Worm (Caenorhabditis elegans) whole organism, early embryonic: ENCODE data around the gene prx-6.

Experiments used
- B0310.2 ChIP-seq: sonication (generic microtip); optimal IDR thresholded peaks from 2 replicates; lab custom pipeline; 2016; ENCODE audit warnings: mild to moderate bottlenecking, missing genetic modification characterization, missing compliant biosample characterization
- F13C5.2 ChIP-seq: sonication (generic microtip); optimal IDR thresholded peaks from 2 replicates; lab custom pipeline; 2017; ENCODE audit warnings: mild to moderate bottlenecking, missing genetic modification characterization, inconsistent platforms, missing compliant biosample characterization
- aly-1 ChIP-seq: sonication (generic microtip); optimal IDR thresholded peaks from 2 replicates; lab custom pipeline; 2016; ENCODE audit warnings: missing genetic modification characterization, missing compliant biosample characterization
- ama-1 ChIP-seq: fragments of 150-350 bp; optimal IDR thresholded peaks from 2 replicates; lab custom pipeline; 2014
- ceh-13 ChIP-seq: fragments of 200-800 bp; sonication (Bioruptor generic); optimal IDR thresholded peaks from 2 replicates; lab custom pipeline; 2018; ENCODE audit warnings: mild to moderate bottlenecking, missing genetic modification characterization, missing compliant biosample characterization
- ceh-36 ChIP-seq: sonication (generic microtip); optimal IDR thresholded peaks from 2 replicates; lab custom pipeline; 2016; ENCODE audit warnings: missing genetic modification characterization, inconsistent platforms, missing compliant biosample characterization
- ets-7 ChIP-seq: sonication (generic microtip); optimal IDR thresholded peaks from 2 replicates; lab custom pipeline; 2016; ENCODE audit warnings: missing genotype, missing genetic modification characterization, missing compliant biosample characterization
- flt-1 ChIP-seq: fragments of 200-800 bp; sonication (Bioruptor generic); IDR thresholded peaks from 2 replicates; pipeline ENCODE4 v1.3.6; 2022; ENCODE audit warnings: missing genetic modification characterization, missing compliant biosample characterization
- hmbx-1 ChIP-seq: sonication (generic microtip); optimal IDR thresholded peaks from 2 replicates; lab custom pipeline; 2016; ENCODE audit warnings: mild to moderate bottlenecking, missing genetic modification characterization, missing compliant biosample characterization
- hmg-4 ChIP-seq: fragments of 200-800 bp; sonication (Bioruptor generic); optimal IDR thresholded peaks from 2 replicates; lab custom pipeline; 2018; ENCODE audit warnings: mild to moderate bottlenecking, missing genetic modification characterization, missing compliant biosample characterization
- hnd-1 ChIP-seq: sonication (generic microtip); optimal IDR thresholded peaks from 2 replicates; lab custom pipeline; 2016; ENCODE audit warnings: missing genetic modification characterization, missing compliant biosample characterization
- pes-1 ChIP-seq: fragments of 200-800 bp; sonication (Bioruptor generic); IDR thresholded peaks from 2 replicates; pipeline ENCODE4 v1.3.6; 2022; ENCODE audit warnings: missing genetic modification reagents, missing genetic modification characterization, missing compliant biosample characterization
- scrt-1 ChIP-seq: fragments of 200-800 bp; sonication (Bioruptor generic); IDR thresholded peaks from 2 replicates; pipeline ENCODE4 v1.3.6; 2022; ENCODE audit warnings: missing genetic modification characterization, missing compliant biosample characterization
- sea-1 ChIP-seq: fragments of 200-800 bp; sonication (Bioruptor generic); conservative IDR thresholded peaks from 2 replicates; pipeline ENCODE4 v1.3.6; 2022; ENCODE audit warnings: missing genetic modification characterization, missing compliant biosample characterization
- tbx-11 ChIP-seq: fragments of 200-800 bp; sonication (Bioruptor generic); IDR thresholded peaks from 2 replicates; pipeline ENCODE4 v1.3.6; 2022; ENCODE audit warnings: missing genetic modification characterization, missing compliant biosample characterization
- tbx-37 ChIP-seq: fragments of 200-800 bp; sonication (Bioruptor generic); conservative IDR thresholded peaks from 2 replicates; pipeline ENCODE4 v1.3.6; 2022; ENCODE audit warnings: missing genetic modification reagents, missing genetic modification characterization, missing compliant biosample characterization
- tra-4 ChIP-seq: sonication (generic microtip); optimal IDR thresholded peaks from 2 replicates; lab custom pipeline; 2017; ENCODE audit warnings: missing genetic modification characterization, missing compliant biosample characterization

Gene prx-6

ce11 chrV:4687944-4688505 lies 31.9 kb downstream of the prx-6 start, which contains the start of gene K03B4.2:
Gene K03B4.2 (plus strand): TSS chrV:4687994.
- TF ChIP-seq ceh-13 (GFP tag; lab: Kevin White, UChicago) = no peak
- no peak for TF ChIP-seq tbx-11 (GFP tag; lab: Robert Waterston, UW)
- TF ChIP-seq tbx-37 (GFP tag; lab: Robert Waterston, UW) = no peak
- no peak for TF ChIP-seq hnd-1 (tag; lab: Kevin White, UChicago)
- no peak for TF ChIP-seq hmg-4 (GFP tag; lab: Kevin White, UChicago)
- no peak for TF ChIP-seq flt-1
- no peak for TF ChIP-seq aly-1 (tag; lab: Kevin White, UChicago)
- TF ChIP-seq ets-7 (tag; lab: Kevin White, UChicago) = no peak
- no peak for TF ChIP-seq pes-1 (GFP tag; lab: Robert Waterston, UW)
- TF ChIP-seq B0310.2 (tag; lab: Kevin White, UChicago) = no peak
- TF ChIP-seq hmbx-1 (tag; lab: Kevin White, UChicago) = no peak
- no peak for TF ChIP-seq ama-1 (lab: Kevin White, UChicago)
- no peak for TF ChIP-seq sea-1 (GFP tag; lab: Robert Waterston, UW)
- no peak for TF ChIP-seq scrt-1 (GFP tag; lab: Robert Waterston, UW)

DNA sequence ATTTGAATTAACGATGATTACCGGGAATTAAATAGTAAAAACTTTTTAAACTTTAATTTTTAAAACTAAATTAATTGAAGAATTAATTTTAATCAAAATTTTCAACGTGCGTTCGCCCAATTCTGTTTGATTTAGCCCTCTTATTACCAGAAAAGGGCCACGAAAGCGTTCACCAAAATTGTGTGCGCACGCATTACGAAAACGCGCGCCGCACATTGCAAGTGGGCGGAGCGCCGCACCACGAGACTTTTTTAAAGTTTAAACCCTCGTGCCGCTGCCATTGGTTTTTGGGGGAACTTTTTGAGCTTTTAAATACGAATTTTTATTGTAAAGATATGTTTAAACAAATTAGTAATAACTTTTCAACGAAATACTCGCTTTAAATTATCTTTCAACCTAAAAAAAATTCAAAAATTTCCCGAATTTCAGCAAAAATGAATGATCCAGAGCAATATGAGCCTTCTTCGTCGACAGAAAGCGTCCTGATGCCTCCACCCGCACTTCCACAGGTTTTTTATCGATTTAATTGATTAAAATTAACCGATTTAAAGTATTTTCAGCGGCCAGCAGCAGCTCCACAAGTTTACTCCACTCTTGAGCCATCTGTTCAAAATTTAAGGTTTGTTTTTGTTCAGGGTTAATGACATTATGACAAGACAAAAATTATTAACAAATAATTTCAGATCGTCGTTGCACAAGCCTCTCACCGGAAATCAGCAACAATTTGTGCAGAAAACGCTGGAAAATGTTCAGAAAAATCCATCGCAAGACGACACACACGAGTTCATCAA lies 33.0 kb downstream of the prx-6 start, which contains the start of gene taf-10:
Gene taf-10 (plus strand): TSS at position 424 of the 791 bp plus-strand sequence.
- TF ChIP-seq hmbx-1 (tag; lab: Kevin White, UChicago) (no peak), F13C5.2 (tag; lab: Kevin White, UChicago) (peak; percentile 54), hnd-1 (tag; lab: Kevin White, UChicago) (no peak), aly-1 (tag; lab: Kevin White, UChicago) (no peak), hmg-4 (GFP tag; lab: Kevin White, UChicago) (no peak)

- TF ChIP-seq hnd-1 (tag; lab: Kevin White, UChicago) (no peak), tra-4 (no peak), hmbx-1 (tag; lab: Kevin White, UChicago) (no peak), ceh-36 (tag; lab: Kevin White, UChicago) (peak; percentile 73), ceh-13 (GFP tag; lab: Kevin White, UChicago) (no peak), flt-1 (no peak), B0310.2 (tag; lab: Kevin White, UChicago) (no peak)
Measured at ce11 chrV:4684137-4684536, 35.8 kb downstream of the prx-6 start.

ce11 chrV:4681670-4682069 lies 38.2 kb downstream of the prx-6 start, which contains the start of gene K03B4.4:
Gene K03B4.4 (plus strand): TSS chrV:4681970.
- TF ChIP-seq tra-4 (no peak), B0310.2 (tag; lab: Kevin White, UChicago) (no peak), hnd-1 (tag; lab: Kevin White, UChicago) (no peak), sea-1 (GFP tag; lab: Robert Waterston, UW) (no peak), hmbx-1 (tag; lab: Kevin White, UChicago) (no peak), hmg-4 (GFP tag; lab: Kevin White, UChicago) (no peak), ets-7 (tag; lab: Kevin White, UChicago) (no peak)

ce11 chrV:4676812-4677211 lies 43.1 kb downstream of the prx-6 start:
- TF ChIP-seq flt-1 = no peak
- no peak for TF ChIP-seq ceh-13 (GFP tag; lab: Kevin White, UChicago)
- no peak for TF ChIP-seq scrt-1 (GFP tag; lab: Robert Waterston, UW)
- TF ChIP-seq tbx-11 (GFP tag; lab: Robert Waterston, UW) = no peak

ce11 chrV:4676092-4676491 lies 43.8 kb downstream of the prx-6 start, which contains the start of gene K03B4.6:
Gene K03B4.6 (minus strand): TSS chrV:4676192.
- TF ChIP-seq hnd-1 (tag; lab: Kevin White, UChicago) = no peak
- no peak for TF ChIP-seq tra-4
- no peak for TF ChIP-seq F13C5.2 (tag; lab: Kevin White, UChicago)
- no peak for TF ChIP-seq sea-1 (GFP tag; lab: Robert Waterston, UW)
- no peak for TF ChIP-seq hmg-4 (GFP tag; lab: Kevin White, UChicago)
- no peak for TF ChIP-seq tbx-37 (GFP tag; lab: Robert Waterston, UW)
- TF ChIP-seq ets-7 (tag; lab: Kevin White, UChicago) = no peak
- TF ChIP-seq ama-1 (lab: Kevin White, UChicago) = no peak
- no peak for TF ChIP-seq B0310.2 (tag; lab: Kevin White, UChicago)

DNA sequence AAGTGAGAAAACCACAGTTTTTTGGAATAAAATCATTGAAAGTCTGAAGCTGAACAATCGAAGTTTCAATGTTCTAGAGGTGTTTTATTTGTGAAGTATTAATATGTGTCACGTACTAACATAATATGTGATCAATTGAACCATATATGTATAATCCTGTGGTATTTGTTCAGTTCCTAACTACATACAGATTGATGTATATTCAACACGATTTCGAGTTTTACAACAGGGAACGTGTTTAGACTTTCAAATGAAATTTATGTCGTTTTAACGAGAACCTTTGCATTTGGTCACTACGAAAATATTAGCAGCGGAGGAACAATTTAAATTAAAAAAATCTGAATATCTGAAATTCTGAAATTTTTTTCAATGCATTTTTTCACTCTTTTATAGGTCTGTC lies 45.4 kb downstream of the prx-6 start, which contains the start of gene K03B4.8:
Gene K03B4.8 (minus strand): TSS at position 101 of the 400 bp plus-strand sequence.
- TF ChIP-seq hmg-4 (GFP tag; lab: Kevin White, UChicago) (no peak), tbx-11 (GFP tag; lab: Robert Waterston, UW) (no peak), hmbx-1 (tag; lab: Kevin White, UChicago) (no peak), aly-1 (tag; lab: Kevin White, UChicago) (no peak), tra-4 (no peak)

DNA sequence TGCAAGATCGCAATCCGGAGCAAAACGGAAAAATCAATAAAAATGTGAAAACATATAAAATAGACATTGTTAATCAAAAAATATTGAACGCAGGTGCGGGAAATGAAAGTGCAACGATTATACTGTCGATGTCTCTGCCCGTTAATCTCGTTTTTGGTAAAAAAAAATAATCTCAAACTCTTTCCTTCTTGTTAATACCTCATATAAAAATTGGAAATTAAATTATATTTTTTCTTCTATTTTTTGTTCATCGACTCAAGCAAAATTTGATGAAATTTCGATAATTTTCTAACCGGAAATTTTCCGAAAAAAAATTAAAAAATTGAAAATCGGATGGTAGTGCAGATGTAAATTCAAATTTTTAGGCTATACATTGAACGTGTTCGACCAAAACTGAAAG lies 47.4 kb downstream of the prx-6 start, which contains the start of gene K03B4.9:
Gene K03B4.9 (minus strand): TSS at position 101 of the 400 bp plus-strand sequence.
- no peak for TF ChIP-seq F13C5.2 (tag; lab: Kevin White, UChicago)
- TF ChIP-seq hmg-4 (GFP tag; lab: Kevin White, UChicago) = no peak
- no peak for TF ChIP-seq scrt-1 (GFP tag; lab: Robert Waterston, UW)
- TF ChIP-seq B0310.2 (tag; lab: Kevin White, UChicago) = no peak
- no peak for TF ChIP-seq tra-4
- TF ChIP-seq tbx-37 (GFP tag; lab: Robert Waterston, UW) = no peak
- no peak for TF ChIP-seq pes-1 (GFP tag; lab: Robert Waterston, UW)
- TF ChIP-seq aly-1 (tag; lab: Kevin White, UChicago) = no peak
- no peak for TF ChIP-seq tbx-11 (GFP tag; lab: Robert Waterston, UW)
- no peak for TF ChIP-seq ceh-13 (GFP tag; lab: Kevin White, UChicago)
- TF ChIP-seq flt-1 = no peak
- TF ChIP-seq sea-1 (GFP tag; lab: Robert Waterston, UW) = no peak
